Fruit fly (Drosophila melanogaster) whole organism, embryonic: ENCODE measurements around the gene CG34125.

Experiments used
- BEAF-32 ChIP-seq: fragments of 200-800 bp; sonication (Bioruptor generic); optimal IDR thresholded peaks from 3 replicates; lab custom pipeline; 2017; ENCODE audit warnings: missing biosample characterization, missing genetic modification characterization, mild to moderate bottlenecking, moderate library complexity, missing genetic modification reagents
- CG10274 ChIP-seq: fragments of 200-800 bp; sonication (Bioruptor generic); optimal IDR thresholded peaks from 3 replicates; lab custom pipeline; 2017; ENCODE audit warnings: missing biosample characterization, mild to moderate bottlenecking, missing genetic modification characterization
- CG11723 ChIP-seq: fragments of 200-800 bp; sonication (Bioruptor generic); optimal IDR thresholded peaks from 2 replicates; lab custom pipeline; 2017; ENCODE audit warnings: missing biosample characterization, mild to moderate bottlenecking, missing genetic modification characterization
- CG12236 ChIP-seq: fragments of 200-800 bp; sonication (Bioruptor generic); optimal IDR thresholded peaks from 2 replicates; lab custom pipeline; 2016; ENCODE audit warnings: missing biosample characterization, missing genetic modification characterization
- CG15514 ChIP-seq: fragments of 200-800 bp; sonication (Bioruptor generic); optimal IDR thresholded peaks from 3 replicates; lab custom pipeline; 2017; ENCODE audit warnings: missing biosample characterization, missing genetic modification characterization, mild to moderate bottlenecking, moderate library complexity, missing genetic modification reagents
- CG16779 ChIP-seq: fragments of 200-800 bp; sonication (Bioruptor generic); IDR thresholded peaks from 2 replicates; pipeline ENCODE4 v1.3.6; 2022; ENCODE audit warnings: missing biosample characterization, missing genetic modification characterization
- CG18599 ChIP-seq: fragments of 200-800 bp; sonication (Bioruptor generic); optimal IDR thresholded peaks from 3 replicates; lab custom pipeline; 2017; ENCODE audit warnings: missing biosample characterization, missing genetic modification characterization, mild to moderate bottlenecking, moderate library complexity, missing genetic modification reagents
- CG2120 ChIP-seq: fragments of 200-800 bp; sonication (Bioruptor generic); optimal IDR thresholded peaks from 3 replicates; lab custom pipeline; 2016; ENCODE audit warnings: missing biosample characterization, missing genetic modification characterization
- CG2129 ChIP-seq: fragments of 200-800 bp; sonication (Bioruptor generic); IDR thresholded peaks from 2 replicates; pipeline ENCODE4 v1.3.6; 2022; ENCODE audit warnings: missing biosample characterization, missing genetic modification characterization; ENCODE audit not compliant: partially characterized antibody
- CG31365 ChIP-seq: fragments of 200-800 bp; sonication (Bioruptor generic); optimal IDR thresholded peaks from 2 replicates; lab custom pipeline; 2018; ENCODE audit warnings: missing biosample characterization, mild to moderate bottlenecking, missing genetic modification characterization
- CG32772 ChIP-seq: fragments of 200-800 bp; sonication (Bioruptor generic); IDR thresholded peaks from 2 replicates; pipeline ENCODE4 v1.3.6; 2022; ENCODE audit warnings: missing biosample characterization, missing genetic modification characterization
- CG34224 ChIP-seq: fragments of 200-800 bp; sonication (Bioruptor generic); IDR thresholded peaks from 3 replicates; pipeline ENCODE4 v1.3.6; 2022; ENCODE audit warnings: missing biosample characterization, missing genetic modification characterization; ENCODE audit not compliant: partially characterized antibody
- CG3995 ChIP-seq: fragments of 200-800 bp; sonication (Bioruptor generic); optimal IDR thresholded peaks from 3 replicates; lab custom pipeline; 2016; ENCODE audit warnings: missing biosample characterization, missing genetic modification characterization
- CG4360 ChIP-seq: fragments of 200-800 bp; sonication (Bioruptor generic); IDR thresholded peaks from 2 replicates; pipeline ENCODE4 v1.3.6; 2022; ENCODE audit warnings: missing biosample characterization, missing genetic modification characterization
- CG6689 ChIP-seq: fragments of 200-800 bp; sonication (Bioruptor generic); IDR thresholded peaks from 2 replicates; pipeline ENCODE4 v1.3.6; 2022; ENCODE audit warnings: missing biosample characterization, missing genetic modification characterization
- CG6791 ChIP-seq: fragments of 200-800 bp; sonication (Bioruptor generic); IDR thresholded peaks from 3 replicates; pipeline ENCODE4 v1.3.6; 2022; ENCODE audit warnings: missing biosample characterization, missing genetic modification characterization; ENCODE audit not compliant: partially characterized antibody
- CG9215 ChIP-seq: fragments of 200-800 bp; sonication (Bioruptor generic); IDR thresholded peaks from 2 replicates; pipeline ENCODE4 v1.3.6; 2022; ENCODE audit warnings: missing biosample characterization, missing genetic modification characterization
- CG9932 ChIP-seq: fragments of 200-800 bp; sonication (Bioruptor generic); IDR thresholded peaks from 2 replicates; pipeline ENCODE4 v1.3.6; 2022; ENCODE audit warnings: missing biosample characterization, missing genetic modification characterization
- CTCF ChIP-seq: fragments of 200-800 bp; sonication (Bioruptor generic); optimal IDR thresholded peaks from 2 replicates; lab custom pipeline; 2017; ENCODE audit warnings: missing biosample characterization, mild to moderate bottlenecking, missing genetic modification characterization, moderate library complexity
- Dbx ChIP-seq: fragments of 200-800 bp; sonication (Bioruptor generic); IDR thresholded peaks from 3 replicates; pipeline ENCODE4 v1.3.6; 2022; ENCODE audit warnings: missing biosample characterization, missing genetic modification characterization
- Ets65A ChIP-seq: fragments of 200-800 bp; sonication (Bioruptor generic); peaks from one replicate; lab custom pipeline; 2016; ENCODE audit warnings: missing biosample characterization, missing genetic modification characterization
- Lpt ChIP-seq: fragments of >200 bp; optimal IDR thresholded peaks from 2 replicates; lab custom pipeline; 2018; ENCODE audit warnings: missing biosample characterization, missing genetic modification characterization
- Med ChIP-seq: fragments of 200-800 bp; sonication (Bioruptor generic); peaks from one replicate; lab custom pipeline; 2016; ENCODE audit warnings: missing biosample characterization, missing genetic modification characterization, mild to moderate bottlenecking, inconsistent platforms, moderate library complexity
- Nf-YA ChIP-seq: fragments of 200-800 bp; sonication (Bioruptor generic); IDR thresholded peaks from 2 replicates; pipeline ENCODE4 v1.3.6; 2022; ENCODE audit warnings: missing biosample characterization, missing genetic modification characterization
- PHDP ChIP-seq: fragments of 200-800 bp; sonication (Bioruptor generic); optimal IDR thresholded peaks from 3 replicates; lab custom pipeline; 2018; ENCODE audit warnings: missing biosample characterization, mild to moderate bottlenecking, missing genetic modification characterization, moderate library complexity
- Sry-β ChIP-seq: fragments of 200-800 bp; sonication (Bioruptor generic); optimal IDR thresholded peaks from 2 replicates; lab custom pipeline; 2018; ENCODE audit warnings: missing biosample characterization, mild to moderate bottlenecking, missing genetic modification characterization, moderate library complexity
- Taf1 ChIP-seq: fragments of 200-800 bp; sonication (Bioruptor generic); IDR thresholded peaks from 2 replicates; pipeline ENCODE4 v1.3.6; 2022; ENCODE audit warnings: missing biosample characterization, missing genetic modification characterization
- aop ChIP-seq: fragments of 200-800 bp; sonication (Bioruptor generic); IDR thresholded peaks from 2 replicates; pipeline ENCODE4 v1.3.6; 2022; ENCODE audit warnings: missing biosample characterization, missing genetic modification characterization
- cato ChIP-seq: fragments of 200-800 bp; sonication (Bioruptor generic); optimal IDR thresholded peaks from 2 replicates; lab custom pipeline; 2016; ENCODE audit warnings: missing biosample characterization, missing genetic modification characterization, borderline replicate concordance
- caup ChIP-seq: fragments of 200-800 bp; sonication (Bioruptor generic); optimal IDR thresholded peaks from 3 replicates; lab custom pipeline; 2017; ENCODE audit warnings: missing biosample characterization, mild to moderate bottlenecking, missing genetic modification characterization, moderate library complexity; ENCODE audit not compliant: severe bottlenecking
- corto ChIP-seq: fragments of 200-800 bp; sonication (Bioruptor generic); optimal IDR thresholded peaks from 2 replicates; lab custom pipeline; 2016; ENCODE audit warnings: missing biosample characterization, mild to moderate bottlenecking, missing genetic modification characterization, moderate library complexity
- dysf ChIP-seq: fragments of 200-800 bp; sonication (Bioruptor generic); IDR thresholded peaks from 3 replicates; pipeline ENCODE4 v1.3.6; 2022; ENCODE audit warnings: missing biosample characterization, missing genetic modification characterization
- eve ChIP-seq, 2 experiments: fragments of >200 bp; optimal IDR thresholded peaks; 2 replicates each; lab custom pipeline; 2017; ENCODE audit warnings: missing biosample characterization in 2 of 2, missing genetic modification characterization in 2 of 2
- fru ChIP-seq: fragments of >200 bp; optimal IDR thresholded peaks from 2 replicates; lab custom pipeline; 2017
- grn ChIP-seq: fragments of 200-800 bp; sonication (Bioruptor generic); optimal IDR thresholded peaks from 3 replicates; lab custom pipeline; 2017; ENCODE audit warnings: missing biosample characterization, missing genetic modification characterization
- gsb-n ChIP-seq: fragments of 200-800 bp; sonication (Bioruptor generic); optimal IDR thresholded peaks from 3 replicates; lab custom pipeline; 2018; ENCODE audit warnings: missing biosample characterization, mild to moderate bottlenecking, missing genetic modification characterization
- lab ChIP-seq: fragments of 200-800 bp; sonication (Bioruptor generic); optimal IDR thresholded peaks from 3 replicates; lab custom pipeline; 2017; ENCODE audit warnings: missing biosample characterization, missing genetic modification characterization, mild to moderate bottlenecking, moderate library complexity, missing genetic modification reagents
- lbe ChIP-seq: fragments of 200-800 bp; sonication (Bioruptor generic); optimal IDR thresholded peaks from 2 replicates; lab custom pipeline; 2016; ENCODE audit warnings: missing biosample characterization, mild to moderate bottlenecking, missing genetic modification characterization
- nerfin-2 ChIP-seq: fragments of 200-800 bp; sonication (Bioruptor generic); IDR thresholded peaks from 2 replicates; pipeline ENCODE4 v1.3.6; 2022; ENCODE audit warnings: missing biosample characterization, missing genetic modification characterization; ENCODE audit not compliant: partially characterized antibody
- otp ChIP-seq: fragments of 200-800 bp; sonication (Bioruptor generic); IDR thresholded peaks from 3 replicates; pipeline ENCODE4, ENCODE4 v1.3.6; 2022; ENCODE audit warnings: missing biosample characterization, missing genetic modification characterization
- ro ChIP-seq: fragments of 200-800 bp; sonication (Bioruptor generic); IDR thresholded peaks from 2 replicates; pipeline ENCODE4 v1.3.6; 2022; ENCODE audit warnings: missing biosample characterization, missing genetic modification characterization
- sens ChIP-seq: fragments of 200-800 bp; sonication (Bioruptor generic); peaks from one replicate; lab custom pipeline; 2016; ENCODE audit warnings: missing biosample characterization, missing genetic modification characterization
- sug ChIP-seq: fragments of 200-800 bp; optimal IDR thresholded peaks from 2 replicates; lab custom pipeline; 2019; ENCODE audit warnings: missing biosample characterization, mild to moderate bottlenecking, missing genetic modification characterization, moderate library complexity
- tll ChIP-seq, 2 experiments: fragments of 200-800 bp in 1 of 2; fragments of >200 bp in 1 of 2; sonication (Bioruptor generic) in 1 of 2; optimal IDR thresholded peaks; 2 replicates each; lab custom pipeline; 2017 to 2019; ENCODE audit warnings: missing biosample characterization in 2 of 2, missing genetic modification characterization in 2 of 2, mild to moderate bottlenecking in 1 of 2, moderate library complexity in 1 of 2
- wdn ChIP-seq: fragments of 200-800 bp; sonication (Bioruptor generic); IDR thresholded peaks from 2 replicates; pipeline ENCODE4 v1.3.6; 2022; ENCODE audit warnings: missing biosample characterization, missing genetic modification characterization
- zfh2 ChIP-seq: fragments of 200-800 bp; sonication (Bioruptor generic); optimal IDR thresholded peaks from 2 replicates; lab custom pipeline; 2016; ENCODE audit warnings: missing biosample characterization, missing genetic modification characterization

CG34125 gene

dm6 chr2L:4936325-4936869 lies 29.1 kb upstream of the CG34125 start, which contains the start of gene hoe2 (continued):
- TF ChIP-seq Dbx (GFP tag; lab: Robert Waterston, UW) (peak; percentile 38; the same call in 1 of the 3 replicates), Ets65A (GFP tag; lab: Kevin White, UChicago) (peak; percentile 18), CG34224 (GFP tag; lab: Robert Waterston, UW) (0 out of 3 replicates have a peak, but pooled peaks have one; percentile 9), caup (GFP tag; lab: Kevin White, UChicago) (peak; percentile 7), BEAF-32 (GFP tag; lab: Kevin White, UChicago) (no peak), lab (GFP tag; lab: Kevin White, UChicago) (peak; percentile 55), CG16779 (GFP tag; lab: Robert Waterston, UW) (0 out of 2 replicates have a peak, but pooled peaks have one; percentile 29), PHDP (tag; lab: Kevin White, UChicago) (no peak)

DNA sequence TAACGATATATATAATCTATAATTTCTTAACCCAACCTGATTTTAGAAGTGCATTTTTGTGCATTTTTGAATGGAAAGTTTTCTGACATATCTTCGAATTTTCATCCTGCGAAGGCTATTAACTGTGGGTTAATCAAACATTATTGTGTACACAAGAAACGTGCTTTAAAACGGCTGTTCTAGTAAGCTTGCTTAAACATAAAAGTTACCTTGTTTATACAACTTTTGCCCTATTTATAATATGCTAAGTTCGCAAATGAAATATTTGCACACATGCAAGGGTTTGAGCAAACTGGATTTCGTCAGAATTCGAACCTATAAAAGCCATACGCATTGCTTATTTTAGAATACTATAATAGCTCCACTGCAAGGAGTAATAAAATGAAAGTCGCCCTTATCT lies 28.4 kb upstream of the CG34125 start, which contains the start of gene Sgs1:
Gene Sgs1, plus strand, starts transcription at position 350 of the 400 bp plus-strand sequence.
- TF ChIP-seq Lpt (GFP tag; lab: Kevin White, UChicago) = no peak
- peak; percentile 16 for TF ChIP-seq lbe (GFP tag; lab: Kevin White, UChicago)
- no peak for TF ChIP-seq Nf-YA (GFP tag; lab: Robert Waterston, UW)
- TF ChIP-seq fru = no peak
- no peak for TF ChIP-seq tll (GFP tag; optimal IDR thresholded peaks at IDR 0.05; lab: Kevin White, UChicago)
- TF ChIP-seq CTCF = no peak
- no peak for TF ChIP-seq CG32772 (GFP tag; lab: Robert Waterston, UW)
- no peak for TF ChIP-seq dysf (GFP tag; lab: Robert Waterston, UW)
- TF ChIP-seq corto (GFP tag; lab: Kevin White, UChicago) = peak; percentile 25
- TF ChIP-seq, all 482 proteins: peak for 2

- peak; percentile 59 for TF ChIP-seq sens (GFP tag; lab: Kevin White, UChicago)
- 0 out of 2 replicates have a peak, but pooled peaks have one; percentile 11 for TF ChIP-seq wdn (GFP tag; lab: Robert Waterston, UW)
- peak; percentile 57 for TF ChIP-seq lab (GFP tag; lab: Kevin White, UChicago)
- TF ChIP-seq Med (GFP tag; lab: Kevin White, UChicago) = peak; percentile 13
- TF ChIP-seq CG18599 = peak; percentile 44
- peak; percentile 32 for TF ChIP-seq CG2120
- TF ChIP-seq zfh2 (GFP tag; lab: Kevin White, UChicago) = no peak
- peak; percentile 7 for TF ChIP-seq CG15514 (GFP tag; lab: Kevin White, UChicago)
- TF ChIP-seq CG2129 = no peak
- no peak for TF ChIP-seq CG11723 (GFP tag; lab: Kevin White, UChicago)
- no peak for TF ChIP-seq sug (tag; lab: Kevin White, UChicago)
Measured at dm6 chr2L:4942257-4942792, 23.1 kb upstream of the CG34125 start, which contains the start of gene synr. TSS of gene synr (plus strand) at chr2L:4942742.

dm6 chr2L:4945300-4945699 lies 20.2 kb upstream of the CG34125 start, which contains the start of the genes mRpL24 and betaggt-I:
TSS of gene mRpL24 (minus strand) at chr2L:4945361.
TSS of gene betaggt-I (plus strand) at chr2L:4945579.
- TF ChIP-seq otp (GFP tag; lab: Robert Waterston, UW) (peak; percentile 95), CG9215 (GFP tag; lab: Robert Waterston, UW) (peak; percentile 93), gsb-n (tag; lab: Kevin White, UChicago) (peak; percentile 96), Taf1 (peak; percentile 85), CG6791 (GFP tag; lab: Robert Waterston, UW) (no peak), CG3995 (GFP tag; lab: Kevin White, UChicago) (peak; percentile 70), Sry-β (peak; percentile 43), nerfin-2 (GFP tag; lab: Robert Waterston, UW) (no peak), eve (GFP tag; optimal IDR thresholded peaks at IDR 0.05; lab: Kevin White, UChicago) (no peak), CG6689 (GFP tag; lab: Robert Waterston, UW) (peak; percentile 98), CG31365 (peak; percentile 66), CG10274 (GFP tag; lab: Kevin White, UChicago) (peak; percentile 71), grn (GFP tag; lab: Kevin White, UChicago) (peak; percentile 56), CG12236 (GFP tag; lab: Kevin White, UChicago) (peak; percentile 50), aop (peak; percentile 87), cato (GFP tag; lab: Kevin White, UChicago) (peak; percentile 89), CG4360 (GFP tag; lab: Robert Waterston, UW) (peak; percentile 76), ro (GFP tag; lab: Robert Waterston, UW) (peak; percentile 76), CG9932 (peak; percentile 97)
